Worm (Caenorhabditis elegans) whole organism, late embryonic: ENCODE results near the gene Y105C5A.1.

Experiments
- C08G9.2 ChIP-seq: sonication (generic microtip); optimal IDR thresholded peaks from 2 replicates; lab custom pipeline; 2016; ENCODE audit warnings: mild to moderate bottlenecking, missing genetic modification characterization, moderate library complexity, missing compliant biosample characterization
- ahr-1 ChIP-seq: sonication (generic microtip); optimal IDR thresholded peaks from 2 replicates; lab custom pipeline; 2016; ENCODE audit warnings: missing genetic modification characterization, missing compliant biosample characterization
- ama-1 ChIP-seq: fragments of 150-350 bp; optimal IDR thresholded peaks from 2 replicates; lab custom pipeline; 2014
- dmd-4 ChIP-seq: sonication (generic microtip); optimal IDR thresholded peaks from 2 replicates; lab custom pipeline; 2016; ENCODE audit warnings: borderline replicate concordance, missing genetic modification characterization, missing compliant biosample characterization
- nfya-1 ChIP-seq: sonication (generic microtip); optimal IDR thresholded peaks from 2 replicates; lab custom pipeline; 2017; ENCODE audit warnings: missing genetic modification characterization, mild to moderate bottlenecking, missing compliant biosample characterization, antibody characterized with exemption, moderate library complexity
- npax-4 ChIP-seq: sonication (generic microtip); optimal IDR thresholded peaks from 2 replicates; lab custom pipeline; 2016; ENCODE audit warnings: missing genetic modification characterization, missing compliant biosample characterization
- odd-2 ChIP-seq: sonication (generic microtip); optimal IDR thresholded peaks from 2 replicates; lab custom pipeline; 2017; ENCODE audit warnings: antibody characterized with exemption, mild to moderate bottlenecking, missing genetic modification characterization, missing compliant biosample characterization
- pha-4 ChIP-seq: fragments of 150-350 bp; optimal IDR thresholded peaks from 2 replicates; lab custom pipeline; 2018; ENCODE audit warnings: missing biosample characterization, missing genetic modification reagents, missing genetic modification characterization
- pqm-1 ChIP-seq: sonication (generic microtip); optimal IDR thresholded peaks from 2 replicates; lab custom pipeline; 2016; ENCODE audit warnings: missing genetic modification characterization, missing compliant biosample characterization
- ref-2 ChIP-seq: sonication (generic microtip); optimal IDR thresholded peaks from 2 replicates; lab custom pipeline; 2016; ENCODE audit warnings: missing genetic modification characterization, missing compliant biosample characterization
- rnt-1 ChIP-seq: sonication (generic microtip); optimal IDR thresholded peaks from 2 replicates; lab custom pipeline; 2016; ENCODE audit warnings: missing genetic modification characterization, missing compliant biosample characterization
- tbx-2 ChIP-seq: sonication (generic microtip); optimal IDR thresholded peaks from 2 replicates; lab custom pipeline; 2016; ENCODE audit warnings: missing genetic modification characterization, missing compliant biosample characterization
- unc-86 ChIP-seq: sonication (generic microtip); optimal IDR thresholded peaks from 2 replicates; lab custom pipeline; 2016; ENCODE audit warnings: missing genetic modification characterization, missing compliant biosample characterization
- zip-5 ChIP-seq: sonication (generic microtip); optimal IDR thresholded peaks from 2 replicates; lab custom pipeline; 2016; ENCODE audit warnings: missing genetic modification characterization, missing compliant biosample characterization

DNA sequence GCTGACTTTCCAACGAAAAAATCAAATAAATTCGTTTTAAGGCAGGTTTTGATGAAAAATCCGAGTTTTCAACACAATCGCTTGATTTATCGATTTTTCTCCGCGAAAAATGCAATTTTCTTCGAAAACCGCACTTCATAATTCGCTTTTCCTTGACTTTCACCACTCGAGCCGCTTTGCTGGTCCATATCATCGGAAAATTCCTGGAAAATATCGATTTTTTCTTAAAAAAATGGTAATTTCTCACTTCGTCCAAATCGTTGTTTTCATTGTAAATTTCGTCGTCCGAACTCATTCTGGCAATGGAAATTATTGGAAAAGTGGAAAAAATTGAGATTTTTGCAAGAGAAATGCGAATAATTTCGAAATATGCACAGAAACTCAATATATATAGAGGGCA, 36.0 kb downstream of the Y105C5A.1 start, which contains the start of gene ari-1.4:
- TF ChIP-seq dmd-4 (tag; lab: Kevin White, UChicago) (no peak), tbx-2 (tag; lab: Kevin White, UChicago) (no peak), zip-5 (tag; lab: Kevin White, UChicago) (no peak), nfya-1 (no peak), rnt-1 (no peak), ahr-1 (tag; lab: Kevin White, UChicago) (no peak), ama-1 (lab: Kevin White, UChicago) (no peak), pha-4 (tag; lab: Kevin White, UChicago) (no peak), ref-2 (tag; lab: Kevin White, UChicago) (no peak), C08G9.2 (tag; lab: Kevin White, UChicago) (no peak), odd-2 (no peak), pqm-1 (tag; lab: Kevin White, UChicago) (no peak), npax-4 (tag; lab: Kevin White, UChicago) (no peak), unc-86 (tag; lab: Kevin White, UChicago) (no peak)
